Worm (Caenorhabditis elegans): ENCODE data around the gene adt-3.

Gene adt-3

DNA sequence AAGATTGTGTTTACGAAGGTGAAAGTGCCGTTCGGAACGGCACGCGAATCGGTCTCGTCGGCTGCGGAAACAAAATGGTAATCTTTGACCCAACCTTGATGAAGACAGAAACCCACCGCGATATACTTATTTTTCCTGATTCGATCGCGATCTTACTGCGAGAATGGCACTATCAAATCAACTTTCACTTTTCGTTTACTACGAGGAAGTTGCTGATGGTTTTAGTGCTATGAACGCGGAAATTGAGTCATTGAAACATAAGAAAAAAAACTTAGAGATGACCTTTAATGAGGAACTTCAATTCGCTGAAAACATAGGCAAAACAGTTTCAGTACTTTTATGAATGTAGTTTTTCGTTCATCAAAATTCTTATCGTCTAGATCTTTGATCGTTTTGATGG is 1.2 kb downstream of the adt-3 start:
- no peak for TF ChIP-seq hlh-12 (tag; optimal IDR thresholded peaks at IDR 0.05)
- no peak for TF ChIP-seq nfya-1 (tag; optimal IDR thresholded peaks at IDR 0.05; ENCODE audit: borderline replicate concordance, insufficient read depth)
- TF ChIP-seq nfyb-1 (GFP tag; IDR thresholded peaks at IDR 0.05), result no peak
- no peak for TF ChIP-seq repo-1 (tag; optimal IDR thresholded peaks at IDR 0.05)
- TF ChIP-seq attf-3 (GFP tag; conservative IDR thresholded peaks at IDR 0.05), result no peak
- TF ChIP-seq sptf-2 (GFP tag; optimal IDR thresholded peaks at IDR 0.05), result no peak
- TF ChIP-seq C17E4.6 (GFP tag; IDR thresholded peaks at IDR 0.05), result no peak
- no peak for TF ChIP-seq rpc-1 (optimal IDR thresholded peaks at IDR 0.05)
- TF ChIP-seq rpc-1 (tag; optimal IDR thresholded peaks at IDR 0.05), result no peak
- TF ChIP-seq K12H6.12 (tag; optimal IDR thresholded peaks at IDR 0.05), result no peak
- TF ChIP-seq athp-1 (tag; optimal IDR thresholded peaks at IDR 0.05), result no peak
- no peak for TF ChIP-seq C06A6.2 (GFP tag; conservative IDR thresholded peaks at IDR 0.05)
- no peak for TF ChIP-seq ztf-18 (tag; optimal IDR thresholded peaks at IDR 0.05)
- TF ChIP-seq ceh-40 (GFP tag; IDR thresholded peaks at IDR 0.05), result no peak
- TF ChIP-seq cebp-1 (GFP tag; IDR thresholded peaks at IDR 0.05), result no peak
- no peak for TF ChIP-seq cebp-1 (tag; optimal IDR thresholded peaks at IDR 0.05)
- no peak for TF ChIP-seq hmg-1.2 (GFP tag; IDR thresholded peaks at IDR 0.05)
- TF ChIP-seq ceh-58 (GFP tag; IDR thresholded peaks at IDR 0.05), result no peak

DNA sequence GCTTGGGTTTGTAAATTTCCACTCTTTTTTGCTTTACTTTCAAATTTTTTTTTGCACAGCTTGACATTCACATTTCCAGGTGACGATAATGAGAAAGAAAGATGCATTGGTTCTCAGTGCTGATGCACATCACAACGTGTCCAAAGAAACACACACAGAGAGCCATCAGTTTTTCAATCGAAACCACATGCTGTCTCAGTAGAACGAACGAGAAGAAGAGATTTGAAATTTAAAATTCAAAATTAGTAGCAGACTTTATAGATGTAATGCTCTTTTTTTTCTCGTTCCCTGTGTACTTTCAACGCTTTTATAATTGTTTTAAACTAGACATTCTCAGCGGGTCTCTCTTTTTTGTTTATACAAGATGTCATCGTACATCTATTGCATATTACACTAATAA is 6.0 kb downstream of the adt-3 start:
- TF ChIP-seq pha-4 (tag; optimal IDR thresholded peaks at IDR 0.05), result no peak
- no peak for TF ChIP-seq hsf-1 (GFP tag; IDR thresholded peaks at IDR 0.05)
- TF ChIP-seq bed-1 (GFP tag; IDR thresholded peaks at IDR 0.05), result no peak
- no peak for TF ChIP-seq Y79H2A.3 (GFP tag; conservative IDR thresholded peaks at IDR 0.05)
- no peak for TF ChIP-seq hrde-1 (tag; optimal IDR thresholded peaks at IDR 0.05; ENCODE audit: borderline replicate concordance)
- no peak for TF ChIP-seq bed-2 (GFP tag; IDR thresholded peaks at IDR 0.05)
- no peak for TF ChIP-seq nfya-2 (GFP tag; IDR thresholded peaks at IDR 0.05)
- no peak for TF ChIP-seq xnd-1 (tag; optimal IDR thresholded peaks at IDR 0.05)
- no peak for TF ChIP-seq gei-17 (GFP tag; optimal IDR thresholded peaks at IDR 0.05)
- no peak for TF ChIP-seq pbrm-1 (GFP tag; IDR thresholded peaks at IDR 0.05)
- no peak for TF ChIP-seq tlf-1 (GFP tag; optimal IDR thresholded peaks at IDR 0.05)
- no peak for TF ChIP-seq F57A8.1 (GFP tag; optimal IDR thresholded peaks at IDR 0.05)
- TF ChIP-seq mxl-1 (tag; optimal IDR thresholded peaks at IDR 0.05), result no peak
- no peak for TF ChIP-seq sea-2 (GFP tag; IDR thresholded peaks at IDR 0.05)
- TF ChIP-seq unc-62 (GFP tag; optimal IDR thresholded peaks at IDR 0.05), result no peak
- no peak for TF ChIP-seq F33H1.4 (GFP tag; IDR thresholded peaks at IDR 0.05)

- TF ChIP-seq lsl-1 (GFP tag; optimal IDR thresholded peaks at IDR 0.05), result no peak
- TF ChIP-seq unc-130 (GFP tag; optimal IDR thresholded peaks at IDR 0.05), result no peak
- TF ChIP-seq zfh-2 (GFP tag; conservative IDR thresholded peaks at IDR 0.05), result no peak
- TF ChIP-seq bed-1 (GFP tag; IDR thresholded peaks at IDR 0.05), result no peak
- no peak for TF ChIP-seq tlf-1 (GFP tag; optimal IDR thresholded peaks at IDR 0.05)
- no peak for TF ChIP-seq F39B2.1 (GFP tag; IDR thresholded peaks at IDR 0.05)
- TF ChIP-seq B0035.1 (tag; optimal IDR thresholded peaks at IDR 0.05), result no peak
- no peak for TF ChIP-seq ceh-91 (GFP tag; IDR thresholded peaks at IDR 0.05)
- no peak for TF ChIP-seq ztf-28 (GFP tag; IDR thresholded peaks at IDR 0.05)
- TF ChIP-seq madf-10 (tag; optimal IDR thresholded peaks at IDR 0.05), result no peak
- no peak for TF ChIP-seq xnd-1 (tag; optimal IDR thresholded peaks at IDR 0.05)
- no peak for TF ChIP-seq dpff-1 (tag; optimal IDR thresholded peaks at IDR 0.05)
- no peak for TF ChIP-seq lin-26 (GFP tag; IDR thresholded peaks at IDR 0.05)
- no peak for TF ChIP-seq lag-1 (GFP tag; IDR thresholded peaks at IDR 0.05)
- no peak for TF ChIP-seq ztf-3 (GFP tag; optimal IDR thresholded peaks at IDR 0.05)
- TF ChIP-seq nhr-80 (tag; optimal IDR thresholded peaks at IDR 0.05), result no peak
- TF ChIP-seq ztf-22 (GFP tag; optimal IDR thresholded peaks at IDR 0.05), result no peak
- TF ChIP-seq rcor-1 (GFP tag; IDR thresholded peaks at IDR 0.05), result no peak
Measured at ce11 chrX:3937884-3938283, 6.4 kb downstream of the adt-3 start.

Measured in whole organism, young adult.